Worm (Caenorhabditis elegans) whole organism, young adult: ENCODE data around the gene R05G6.5.

Experiments
- B0336.3 ChIP-seq: fragments of 200-800 bp; sonication (Bioruptor generic); IDR thresholded peaks from 2 replicates; pipeline ENCODE4 v1.3.6; 2022; ENCODE audit warnings: missing genetic modification characterization, missing compliant biosample characterization
- C06A6.2 ChIP-seq: fragments of 200-800 bp; sonication (Bioruptor generic); conservative IDR thresholded peaks from 2 replicates; pipeline ENCODE4 v1.3.6; 2022; ENCODE audit warnings: missing genetic modification characterization, missing compliant biosample characterization
- C17E4.6 ChIP-seq: fragments of 200-800 bp; sonication (Bioruptor generic); IDR thresholded peaks from 2 replicates; pipeline ENCODE4 v1.3.6; 2022; ENCODE audit warnings: missing genetic modification reagents, missing genetic modification characterization, missing compliant biosample characterization
- F23B12.7 ChIP-seq: sonication (generic microtip); optimal IDR thresholded peaks from 2 replicates; lab custom pipeline; 2017; ENCODE audit warnings: missing genetic modification characterization, mild to moderate bottlenecking, missing compliant biosample characterization, antibody characterized with exemption, moderate library complexity; ENCODE audit not compliant: insufficient read depth
- F33H1.4 ChIP-seq: fragments of 200-800 bp; sonication (Bioruptor generic); IDR thresholded peaks from 2 replicates; pipeline ENCODE4 v1.3.6; 2022; ENCODE audit warnings: missing genetic modification reagents, missing genetic modification characterization, missing compliant biosample characterization
- F37B4.10 ChIP-seq: fragments of 200-800 bp; sonication (Bioruptor generic); IDR thresholded peaks from 2 replicates; pipeline ENCODE4 v1.3.6; 2022; ENCODE audit warnings: missing genetic modification characterization, missing compliant biosample characterization
- F49E8.2 ChIP-seq: sonication (generic microtip); optimal IDR thresholded peaks from 3 replicates; lab custom pipeline; 2017; ENCODE audit warnings: missing genetic modification characterization, mild to moderate bottlenecking, missing compliant biosample characterization, antibody characterized with exemption, moderate library complexity; ENCODE audit not compliant: insufficient read depth
- F52B5.7 ChIP-seq: sonication (generic microtip); optimal IDR thresholded peaks from 2 replicates; lab custom pipeline; 2016; ENCODE audit warnings: mild to moderate bottlenecking, missing genetic modification characterization, missing compliant biosample characterization
- K12H6.12 ChIP-seq: fragments of 200-800 bp; sonication (Bioruptor generic); optimal IDR thresholded peaks from 2 replicates; lab custom pipeline; 2018; ENCODE audit warnings: mild to moderate bottlenecking, missing genetic modification characterization, missing compliant biosample characterization
- T26A5.8 ChIP-seq: sonication (generic microtip); optimal IDR thresholded peaks from 2 replicates; lab custom pipeline; 2016; ENCODE audit warnings: missing genetic modification characterization, missing compliant biosample characterization
- aptf-2 ChIP-seq: fragments of 200-800 bp; sonication (Bioruptor generic); conservative IDR thresholded peaks from 2 replicates; pipeline ENCODE4 v1.3.6; 2022; ENCODE audit warnings: missing genetic modification reagents, missing genetic modification characterization, missing compliant biosample characterization
- aptf-3 ChIP-seq: fragments of 200-800 bp; sonication (Bioruptor generic); IDR thresholded peaks from 2 replicates; pipeline ENCODE4 v1.3.6; 2022; ENCODE audit warnings: missing genetic modification characterization, missing compliant biosample characterization
- atf-7 ChIP-seq: sonication (generic microtip); optimal IDR thresholded peaks from 2 replicates; lab custom pipeline; 2017; ENCODE audit warnings: mild to moderate bottlenecking, missing genetic modification characterization, missing compliant biosample characterization
- bed-1 ChIP-seq: fragments of 200-800 bp; sonication (Bioruptor generic); IDR thresholded peaks from 2 replicates; pipeline ENCODE4 v1.3.6; 2022; ENCODE audit warnings: missing genetic modification reagents, missing genetic modification characterization, missing compliant biosample characterization
- bed-2 ChIP-seq: fragments of 200-800 bp; sonication (Bioruptor generic); IDR thresholded peaks from 2 replicates; pipeline ENCODE4 v1.3.6; 2022; ENCODE audit warnings: missing genetic modification reagents, missing genetic modification characterization, missing compliant biosample characterization
- ceh-27 ChIP-seq: fragments of 200-800 bp; sonication (Bioruptor generic); optimal IDR thresholded peaks from 2 replicates; lab custom pipeline; 2018; ENCODE audit warnings: mild to moderate bottlenecking, missing genetic modification characterization, moderate library complexity, missing compliant biosample characterization
- ceh-40 ChIP-seq: fragments of 200-800 bp; sonication (Bioruptor generic); IDR thresholded peaks from 2 replicates; pipeline ENCODE4 v1.3.6; 2022; ENCODE audit warnings: missing genetic modification characterization, missing compliant biosample characterization
- ceh-58 ChIP-seq: fragments of 200-800 bp; sonication (Bioruptor generic); IDR thresholded peaks from 2 replicates; pipeline ENCODE4 v1.3.6; 2022; ENCODE audit warnings: missing genetic modification characterization, missing compliant biosample characterization
- ceh-79 ChIP-seq: sonication (generic microtip); optimal IDR thresholded peaks from 2 replicates; lab custom pipeline; 2017; ENCODE audit warnings: mild to moderate bottlenecking, missing genetic modification characterization, missing compliant biosample characterization
- egl-44 ChIP-seq: fragments of 200-800 bp; sonication (Bioruptor generic); IDR thresholded peaks from 2 replicates; pipeline ENCODE4 v1.3.6; 2022; ENCODE audit warnings: missing genetic modification reagents, missing genetic modification characterization, missing compliant biosample characterization
- egrh-3 ChIP-seq: fragments of 200-800 bp; sonication (Bioruptor generic); IDR thresholded peaks from 2 replicates; pipeline ENCODE4 v1.3.6; 2022; ENCODE audit warnings: missing genetic modification reagents, missing genetic modification characterization, missing compliant biosample characterization
- ekl-4 ChIP-seq: fragments of 200-800 bp; sonication (Bioruptor generic); IDR thresholded peaks from 2 replicates; pipeline ENCODE4 v1.3.6; 2022; ENCODE audit warnings: missing genetic modification reagents, missing genetic modification characterization, missing compliant biosample characterization
- fkh-3 ChIP-seq: sonication (generic microtip); optimal IDR thresholded peaks from 2 replicates; lab custom pipeline; 2016; ENCODE audit warnings: mild to moderate bottlenecking, missing genetic modification characterization, missing compliant biosample characterization
- him-1 ChIP-seq: sonication (generic microtip); optimal IDR thresholded peaks from 2 replicates; lab custom pipeline; 2016; ENCODE audit warnings: missing genotype, missing genetic modification reagents, missing genetic modification characterization, missing compliant biosample characterization
- hlh-26 ChIP-seq: fragments of 200-800 bp; sonication (Bioruptor generic); conservative IDR thresholded peaks from 2 replicates; pipeline ENCODE4 v1.3.6; 2022; ENCODE audit warnings: missing genetic modification reagents, missing genetic modification characterization, missing compliant biosample characterization
- hmg-1.2 ChIP-seq: fragments of 200-800 bp; sonication (Bioruptor generic); IDR thresholded peaks from 2 replicates; pipeline ENCODE4 v1.3.6; 2022; ENCODE audit warnings: missing genetic modification reagents, missing genetic modification characterization, missing compliant biosample characterization
- hsf-1 ChIP-seq: fragments of 200-800 bp; sonication (Bioruptor generic); IDR thresholded peaks from 2 replicates; pipeline ENCODE4 v1.3.6; 2022; ENCODE audit warnings: missing genetic modification reagents, missing genetic modification characterization, missing compliant biosample characterization
- lag-1 ChIP-seq: fragments of 200-800 bp; sonication (Bioruptor generic); IDR thresholded peaks from 2 replicates; pipeline ENCODE4 v1.3.6; 2022; ENCODE audit warnings: missing genetic modification reagents, missing genetic modification characterization, missing compliant biosample characterization
- let-607 ChIP-seq, 2 experiments: fragments of 200-800 bp in 1 of 2; sonication (Bioruptor generic) in 1 of 2; sonication (generic microtip) in 1 of 2; optimal IDR thresholded peaks; 2 replicates each; lab custom pipeline; 2016 to 2018; ENCODE audit warnings: mild to moderate bottlenecking in 2 of 2, missing compliant biosample characterization in 2 of 2, missing genetic modification characterization in 2 of 2, moderate library complexity in 2 of 2, missing genotype in 1 of 2
- lin-40 ChIP-seq: sonication (generic microtip); optimal IDR thresholded peaks from 2 replicates; lab custom pipeline; 2016; ENCODE audit warnings: missing genetic modification characterization, mild to moderate bottlenecking, missing compliant biosample characterization, missing genotype, missing genetic modification reagents
- lin-54 ChIP-seq: fragments of 200-800 bp; sonication (Bioruptor generic); optimal IDR thresholded peaks from 2 replicates; lab custom pipeline; 2018; ENCODE audit warnings: mild to moderate bottlenecking, missing genetic modification characterization, missing compliant biosample characterization
- lsl-1 ChIP-seq: fragments of 200-800 bp; sonication (Bioruptor generic); optimal IDR thresholded peaks from 2 replicates; lab custom pipeline; 2018; ENCODE audit warnings: mild to moderate bottlenecking, missing genetic modification characterization, moderate library complexity, missing compliant biosample characterization
- lsy-27 ChIP-seq: sonication (generic microtip); optimal IDR thresholded peaks from 2 replicates; lab custom pipeline; 2017; ENCODE audit warnings: missing genetic modification characterization, mild to moderate bottlenecking, missing compliant biosample characterization, antibody characterized with exemption, missing genotype, borderline replicate concordance; ENCODE audit not compliant: insufficient read depth
- madf-10 ChIP-seq: sonication (generic microtip); optimal IDR thresholded peaks from 2 replicates; lab custom pipeline; 2016; ENCODE audit warnings: mild to moderate bottlenecking, missing genetic modification characterization, missing compliant biosample characterization
- nhr-120 ChIP-seq: fragments of 200-800 bp; sonication (Bioruptor generic); IDR thresholded peaks from 2 replicates; pipeline ENCODE4 v1.3.6; 2022; ENCODE audit warnings: missing genetic modification characterization, missing compliant biosample characterization
- nhr-27 ChIP-seq: fragments of 200-800 bp; sonication (Bioruptor generic); optimal IDR thresholded peaks from 2 replicates; lab custom pipeline; 2018; ENCODE audit warnings: mild to moderate bottlenecking, missing genetic modification characterization, moderate library complexity, missing compliant biosample characterization
- nhr-90 ChIP-seq: sonication (generic microtip); optimal IDR thresholded peaks from 2 replicates; lab custom pipeline; 2016; ENCODE audit warnings: missing genotype, mild to moderate bottlenecking, missing genetic modification characterization, missing compliant biosample characterization
- pbrm-1 ChIP-seq: fragments of 200-800 bp; sonication (Bioruptor generic); IDR thresholded peaks from 2 replicates; pipeline ENCODE4 v1.3.6; 2022; ENCODE audit warnings: missing genetic modification reagents, missing genetic modification characterization, missing compliant biosample characterization
- snpc-1.1 ChIP-seq: sonication (generic microtip); optimal IDR thresholded peaks from 2 replicates; lab custom pipeline; 2017; ENCODE audit warnings: missing genetic modification characterization, mild to moderate bottlenecking, missing compliant biosample characterization, antibody characterized with exemption, moderate library complexity, missing genotype, missing genetic modification reagents; ENCODE audit not compliant: insufficient read depth
- somi-1 ChIP-seq: fragments of 200-800 bp; sonication (Bioruptor generic); optimal IDR thresholded peaks from 2 replicates; lab custom pipeline; 2018; ENCODE audit warnings: mild to moderate bottlenecking, missing genetic modification characterization, missing compliant biosample characterization
- tbp1 ChIP-seq: fragments of 200-800 bp; sonication (Bioruptor generic); optimal IDR thresholded peaks from 2 replicates; lab custom pipeline; 2018; ENCODE audit warnings: mild to moderate bottlenecking, missing genetic modification characterization, missing compliant biosample characterization
- zfh-2 ChIP-seq: fragments of 200-800 bp; sonication (Bioruptor generic); conservative IDR thresholded peaks from 2 replicates; pipeline ENCODE4 v1.3.6; 2022; ENCODE audit warnings: missing genetic modification reagents, missing genetic modification characterization, missing compliant biosample characterization
- ztf-18 ChIP-seq: sonication (generic microtip); optimal IDR thresholded peaks from 2 replicates; lab custom pipeline; 2016; ENCODE audit warnings: missing genotype, mild to moderate bottlenecking, missing genetic modification characterization, missing compliant biosample characterization
- ztf-22 ChIP-seq: fragments of 200-800 bp; sonication (Bioruptor generic); optimal IDR thresholded peaks from 2 replicates; lab custom pipeline; 2018; ENCODE audit warnings: mild to moderate bottlenecking, missing genetic modification characterization, moderate library complexity, missing compliant biosample characterization
- ztf-26 ChIP-seq: sonication (generic microtip); optimal IDR thresholded peaks from 2 replicates; lab custom pipeline; 2017; ENCODE audit warnings: missing genetic modification characterization, missing compliant biosample characterization
- ztf-3 ChIP-seq: fragments of 200-800 bp; sonication (Bioruptor generic); optimal IDR thresholded peaks from 2 replicates; lab custom pipeline; 2018; ENCODE audit warnings: mild to moderate bottlenecking, missing genetic modification characterization, missing compliant biosample characterization

Gene R05G6.5

DNA sequence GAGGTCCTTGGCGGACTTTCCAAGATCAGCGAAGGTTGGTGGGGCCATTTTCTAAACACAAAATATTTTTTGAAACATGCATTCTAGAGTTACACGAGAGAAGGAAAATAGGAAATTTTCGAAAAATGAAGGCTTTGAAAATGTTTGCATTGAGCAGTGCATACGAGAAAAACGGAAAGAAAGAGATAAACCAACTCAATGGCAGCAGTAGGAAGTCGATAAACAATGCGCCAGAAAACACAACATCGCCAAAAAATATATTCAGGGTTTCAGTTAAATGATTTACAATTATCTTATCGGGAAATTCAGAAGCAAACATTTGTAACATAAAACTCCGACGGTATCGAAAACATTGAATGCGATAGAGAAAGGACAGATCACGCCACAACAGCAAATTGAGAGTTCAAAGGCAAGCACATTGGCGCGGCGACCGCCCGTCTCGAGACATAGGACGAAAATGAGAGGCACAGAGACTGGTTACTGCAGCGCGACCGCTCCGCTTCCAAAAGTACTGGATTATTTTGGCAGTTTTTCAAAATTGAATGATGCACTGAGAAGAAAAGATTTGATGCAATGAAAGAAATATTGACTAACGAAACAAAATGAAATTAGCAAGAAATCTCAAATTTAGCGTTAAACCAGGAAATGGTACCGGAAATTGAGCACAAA, at the start of gene R05G6.5, which contains the start of gene vdac-1 (continued):
- TF ChIP-seq nhr-90 (tag; lab: Kevin White, UChicago) (no peak), ztf-26 (peak; percentile 21), ceh-40 (GFP tag; lab: Robert Waterston, UW) (no peak), F33H1.4 (GFP tag; lab: Robert Waterston, UW) (no peak), ceh-27 (GFP tag; lab: Kevin White, UChicago) (peak; percentile 79), hmg-1.2 (GFP tag; lab: Robert Waterston, UW) (peak; percentile 92), hsf-1 (GFP tag; lab: Robert Waterston, UW) (0 out of 2 replicates have a peak, but pooled peaks have one; percentile 54), him-1 (no peak), F23B12.7 (tag; lab: Kevin White, UChicago) (peak; percentile 25), C06A6.2 (GFP tag; lab: Robert Waterston, UW) (no peak), hlh-26 (GFP tag; lab: Robert Waterston, UW) (no peak), F49E8.2 (tag; lab: Kevin White, UChicago) (no peak), lin-54 (peak; percentile 81), nhr-120 (GFP tag; lab: Robert Waterston, UW) (no peak), bed-1 (no peak), egl-44 (GFP tag; lab: Robert Waterston, UW) (no peak), ceh-79 (tag; lab: Kevin White, UChicago) (no peak), pbrm-1 (GFP tag; lab: Robert Waterston, UW) (0 out of 2 replicates have a peak, but pooled peaks have one; percentile 55), lsl-1 (GFP tag; lab: Kevin White, UChicago) (no peak), T26A5.8 (no peak), nhr-27 (tag; lab: Kevin White, UChicago) (no peak), B0336.3 (GFP tag; lab: Robert Waterston, UW) (peak; percentile 75), somi-1 (GFP tag; lab: Kevin White, UChicago) (peak; percentile 65), C17E4.6 (GFP tag; lab: Robert Waterston, UW) (no peak), tbp1 (GFP tag; lab: Kevin White, UChicago) (peak; percentile 55), F37B4.10 (GFP tag; lab: Robert Waterston, UW) (no peak), lin-40 (tag; lab: Kevin White, UChicago) (peak; percentile 68), lag-1 (GFP tag; lab: Robert Waterston, UW) (no peak), K12H6.12 (peak; percentile 51), ztf-18 (tag; lab: Kevin White, UChicago) (peak; percentile 42), aptf-2 (no peak), F52B5.7 (tag; lab: Kevin White, UChicago) (peak; percentile 35), zfh-2 (GFP tag; lab: Robert Waterston, UW) (no peak; the same call in none of the 2 replicates)

- TF ChIP-seq egrh-3 (no peak), ztf-22 (GFP tag; lab: Kevin White, UChicago) (no peak), lsy-27 (tag; lab: Kevin White, UChicago) (no peak), atf-7 (tag; lab: Kevin White, UChicago) (no peak), snpc-1.1 (tag; lab: Kevin White, UChicago) (no peak), bed-1 (no peak), bed-2 (GFP tag; lab: Robert Waterston, UW) (no peak), ekl-4 (GFP tag; lab: Robert Waterston, UW) (no peak), ztf-3 (GFP tag; lab: Kevin White, UChicago) (no peak), madf-10 (tag; lab: Kevin White, UChicago) (no peak), ceh-58 (no peak), pbrm-1 (GFP tag; lab: Robert Waterston, UW) (no peak), aptf-3 (GFP tag; lab: Robert Waterston, UW) (no peak), fkh-3 (tag; lab: Kevin White, UChicago) (no peak), B0336.3 (GFP tag; lab: Robert Waterston, UW) (no peak), let-607 (tag; optimal IDR thresholded peaks at IDR 0.05; lab: Kevin White, UChicago) (no peak), lag-1 (GFP tag; lab: Robert Waterston, UW) (no peak), zfh-2 (GFP tag; lab: Robert Waterston, UW) (no peak)
These were observed 47.9 kb upstream of the R05G6.5 start, which contains the start of gene F13B6.2 for ce11 chrIV:7460225-7460624. F13B6.2 (minus strand) TSS chrIV:7460325.
